Fruit fly (Drosophila melanogaster): Measurements from ENCODE around the gene Galt.
A peak's percentile ranks its signal among the peaks of the same experiment; 100 is the strongest.

The Galt gene

dm6 chr2L:6673211-6674012 lies 5.6 kb upstream of the Galt start, which contains the start of gene Spn27A (continued):
- TF ChIP-seq seq (GFP tag; IDR thresholded peaks at IDR 0.05) (peak; percentile 26; the same call in 1 of the 2 replicates), CG14014 (GFP tag; IDR thresholded peaks at IDR 0.05) (0 out of 2 replicates have a peak, but pooled peaks have one; percentile 13), HmgD (GFP tag; optimal IDR thresholded peaks at IDR 0.05) (peak; percentile 36), CG8944 (GFP tag; optimal IDR thresholded peaks at IDR 0.05) (peak; percentile 0), CG33557 (GFP tag; optimal IDR thresholded peaks at IDR 0.05) (peak; percentile 29), CG5245 (GFP tag; optimal IDR thresholded peaks at IDR 0.05) (no peak), dpn (GFP tag; optimal IDR thresholded peaks at IDR 0.05) (peak; percentile 17 to 59), CG2120 (GFP tag; optimal IDR thresholded peaks at IDR 0.05) (peak; percentile 76), mirr (GFP tag; optimal IDR thresholded peaks at IDR 0.05) (peak; percentile 25), CG13287 (GFP tag; IDR thresholded peaks at IDR 0.05; ENCODE audit: partially characterized antibody) (peak; percentile 30; the same call in 1 of the 2 replicates), CG17361 (GFP tag; IDR thresholded peaks at IDR 0.05) (peak; percentile 81), CG15011 (GFP tag; optimal IDR thresholded peaks at IDR 0.05) (peak; percentile 48), CG6765 (GFP tag; optimal IDR thresholded peaks at IDR 0.05) (no peak), CG6683 (GFP tag; optimal IDR thresholded peaks at IDR 0.05) (no peak), ara (GFP tag; IDR thresholded peaks at IDR 0.05) (peak; percentile 8; the same call in 1 of the 2 replicates), BtbVII (GFP tag; optimal IDR thresholded peaks at IDR 0.05) (peak; percentile 64), CkIIα-i1 (GFP tag; IDR thresholded peaks at IDR 0.05) (no peak), CG11456 (GFP tag; IDR thresholded peaks at IDR 0.05) (no peak), nerfin-1 (tag; optimal IDR thresholded peaks at IDR 0.05) (peak; percentile 76), pros (GFP tag; optimal IDR thresholded peaks at IDR 0.05) (no peak), gsb-n (tag; optimal IDR thresholded peaks at IDR 0.05) (peak; percentile 59), usp (GFP tag; optimal IDR thresholded peaks at IDR 0.05) (no peak), CG8765 (GFP tag; IDR thresholded peaks at IDR 0.05) (no peak), vnd (GFP tag; IDR thresholded peaks at IDR 0.05; ENCODE audit: partially characterized antibody) (no peak), vfl (GFP tag; optimal IDR thresholded peaks at IDR 0.05) (peak; percentile 6), CG3281 (GFP tag; optimal IDR thresholded peaks at IDR 0.05) (peak; percentile 60), row (GFP tag; IDR thresholded peaks at IDR 0.05) (peak; percentile 59; the same call in 2 of the 3 replicates), Scr (GFP tag; IDR thresholded peaks at IDR 0.05; ENCODE audit: partially characterized antibody) (peak; percentile 24; the same call in 1 of the 2 replicates), CG12942 (GFP tag; optimal IDR thresholded peaks at IDR 0.05) (peak; percentile 36), tll (GFP tag; optimal IDR thresholded peaks at IDR 0.05) (no peak), Hmx (GFP tag; optimal IDR thresholded peaks at IDR 0.05) (no peak), corto (GFP tag; optimal IDR thresholded peaks at IDR 0.05) (no peak), E2f2 (GFP tag; IDR thresholded peaks at IDR 0.05) (peak; percentile 82), gem (tag; optimal IDR thresholded peaks at IDR 0.05) (peak; percentile 73), tio (GFP tag; optimal IDR thresholded peaks at IDR 0.05) (peak; percentile 58), unpg (GFP tag; optimal IDR thresholded peaks at IDR 0.05) (peak; percentile 61), chn (GFP tag; optimal IDR thresholded peaks at IDR 0.05) (peak; percentile 28), Atf6 (GFP tag; IDR thresholded peaks at IDR 0.05) (no peak; the same call in 1 of the 2 replicates), Sry-δ (GFP tag; optimal IDR thresholded peaks at IDR 0.05) (peak; percentile 51), CG15514 (GFP tag; optimal IDR thresholded peaks at IDR 0.05) (peak; percentile 56), CG14050 (GFP tag; IDR thresholded peaks at IDR 0.05) (peak; percentile 19; the same call in 2 of the 3 replicates), Hmr (GFP tag; optimal IDR thresholded peaks at IDR 0.05) (no peak), so (GFP tag; IDR thresholded peaks at IDR 0.05) (0 out of 3 replicates have a peak, but pooled peaks have one; percentile 31), slp2 (GFP tag; optimal IDR thresholded peaks at IDR 0.05) (peak; percentile 53), CG17829 (tag; optimal IDR thresholded peaks at IDR 0.05) (peak; percentile 59), z (GFP tag; IDR thresholded peaks at IDR 0.05) (no peak; the same call in 2 of the 3 replicates), HLH4C (GFP tag; IDR thresholded peaks at IDR 0.05; ENCODE audit: partially characterized antibody) (no peak), klu (GFP tag; IDR thresholded peaks at IDR 0.05) (no peak)

Measured in whole organism, embryonic.